Worm (Caenorhabditis elegans) whole organism, L4 larva: Measurements from ENCODE around the gene F20D6.9.
A peak's percentile ranks its signal among the peaks of the same experiment; 100 is the strongest.

Experiments used
- D1046.2 ChIP-seq: fragments of 200-800 bp; sonication (Bioruptor generic); IDR thresholded peaks from 2 replicates; pipeline ENCODE4 v1.3.6; 2022; ENCODE audit warnings: missing genetic modification characterization, missing compliant biosample characterization
- F10B5.3 ChIP-seq: sonication (generic microtip); optimal IDR thresholded peaks from 2 replicates; lab custom pipeline; 2016; ENCODE audit warnings: mild to moderate bottlenecking, missing genetic modification characterization, missing compliant biosample characterization
- F37D6.2 ChIP-seq: sonication (generic microtip); optimal IDR thresholded peaks from 2 replicates; lab custom pipeline; 2016; ENCODE audit warnings: mild to moderate bottlenecking, missing genetic modification characterization, missing compliant biosample characterization
- F49E8.2 ChIP-seq: sonication (generic microtip); optimal IDR thresholded peaks from 2 replicates; lab custom pipeline; 2016; ENCODE audit warnings: missing compliant biosample characterization, mild to moderate bottlenecking, missing genetic modification characterization, borderline replicate concordance
- T20F7.1 ChIP-seq: fragments of 200-800 bp; sonication (Bioruptor generic); optimal IDR thresholded peaks from 2 replicates; lab custom pipeline; 2018; ENCODE audit warnings: mild to moderate bottlenecking, missing genetic modification characterization, missing compliant biosample characterization
- Y105C5A.15 ChIP-seq: fragments of 200-800 bp; sonication (Bioruptor generic); IDR thresholded peaks from 2 replicates; pipeline ENCODE4 v1.3.6; 2022; ENCODE audit warnings: missing genetic modification characterization, missing compliant biosample characterization
- Y48G9A.11 ChIP-seq: fragments of 200-800 bp; sonication (Bioruptor generic); IDR thresholded peaks from 2 replicates; pipeline ENCODE4 v1.3.6; 2022; ENCODE audit warnings: missing genetic modification reagents, missing genetic modification characterization, missing compliant biosample characterization
- aha-1 ChIP-seq: fragments of 150-350 bp; peaks from one replicate; lab custom pipeline; 2014; ENCODE audit warnings: missing biosample characterization, missing genetic modification characterization
- aly-2 ChIP-seq: sonication (generic microtip); optimal IDR thresholded peaks from 2 replicates; lab custom pipeline; 2018; ENCODE audit warnings: missing biosample characterization, missing genetic modification characterization
- ama-1 ChIP-seq: fragments of 150-350 bp; optimal IDR thresholded peaks from 2 replicates; lab custom pipeline; 2014; ENCODE audit warnings: inconsistent platforms, mixed read lengths
- attf-4 ChIP-seq: sonication (generic microtip); optimal IDR thresholded peaks from 3 replicates; lab custom pipeline; 2017; ENCODE audit warnings: missing biosample characterization, missing genetic modification characterization
- daf-16 ChIP-seq, 3 experiments: sonication (generic microtip); optimal IDR thresholded peaks; 2 replicates each; lab custom pipeline; 2016 to 2017; ENCODE audit warnings: missing genetic modification characterization in 3 of 3, missing genetic modification reagents in 3 of 3, mild to moderate bottlenecking in 2 of 3, missing compliant biosample characterization in 2 of 3, missing biosample characterization in 1 of 3, moderate library complexity in 1 of 3
- dmd-6 ChIP-seq: fragments of 200-800 bp; sonication (Bioruptor generic); IDR thresholded peaks from 2 replicates; pipeline ENCODE4 v1.3.6; 2022; ENCODE audit warnings: missing genetic modification reagents, missing genetic modification characterization, missing compliant biosample characterization
- dpl-1 ChIP-seq: fragments of 150-350 bp; optimal IDR thresholded peaks from 2 replicates; lab custom pipeline; 2014; ENCODE audit warnings: missing biosample characterization, missing genetic modification reagents, missing genetic modification characterization
- duxl-1 ChIP-seq: sonication (generic microtip); optimal IDR thresholded peaks from 2 replicates; lab custom pipeline; 2016; ENCODE audit warnings: mild to moderate bottlenecking, missing genetic modification characterization, moderate library complexity, missing compliant biosample characterization; ENCODE audit not compliant: poor library complexity
- fkh-10 ChIP-seq: fragments of 150-350 bp; optimal IDR thresholded peaks from 2 replicates; lab custom pipeline; 2014; ENCODE audit warnings: missing biosample characterization, missing genetic modification reagents, missing genetic modification characterization
- hlh-11 ChIP-seq: fragments of 200-800 bp; sonication (Bioruptor generic); optimal IDR thresholded peaks from 2 replicates; lab custom pipeline; 2018; ENCODE audit warnings: mild to moderate bottlenecking, missing genetic modification characterization, missing compliant biosample characterization
- jun-1 ChIP-seq: fragments of 150-350 bp; optimal IDR thresholded peaks from 2 replicates; lab custom pipeline; 2014; ENCODE audit warnings: missing biosample characterization, missing genetic modification reagents, missing genetic modification characterization
- lim-7 ChIP-seq: fragments of 200-800 bp; sonication (Bioruptor generic); IDR thresholded peaks from 2 replicates; pipeline ENCODE4 v1.3.6; 2022; ENCODE audit warnings: missing genetic modification characterization, missing compliant biosample characterization
- lin-15B ChIP-seq: fragments of 150-350 bp; sonication (generic microtip); optimal IDR thresholded peaks from 3 replicates; lab custom pipeline; 2014; ENCODE audit warnings: missing biosample characterization, missing genetic modification characterization
- lin-38 ChIP-seq: fragments of 200-800 bp; sonication (Bioruptor generic); IDR thresholded peaks from 2 replicates; pipeline ENCODE4 v1.3.6; 2022; ENCODE audit warnings: missing genetic modification reagents, missing genetic modification characterization, missing compliant biosample characterization
- lir-3 ChIP-seq: sonication (generic microtip); optimal IDR thresholded peaks from 2 replicates; lab custom pipeline; 2016; ENCODE audit warnings: mild to moderate bottlenecking, missing genetic modification characterization, missing compliant biosample characterization
- lsy-2 ChIP-seq, 2 experiments: fragments of 150-350 bp in 1 of 2; sonication (generic microtip) in 1 of 2; optimal IDR thresholded peaks; 2 replicates each; lab custom pipeline; 2014 to 2017; ENCODE audit warnings: missing biosample characterization in 2 of 2, missing genetic modification characterization in 2 of 2
- mes-2 ChIP-seq: sonication (generic microtip); optimal IDR thresholded peaks from 2 replicates; lab custom pipeline; 2016; ENCODE audit warnings: missing genotype, mild to moderate bottlenecking, missing genetic modification characterization, missing compliant biosample characterization; ENCODE audit not compliant: poor library complexity, severe bottlenecking
- mxl-3 ChIP-seq: fragments of 200-800 bp; sonication (Bioruptor generic); optimal IDR thresholded peaks from 2 replicates; lab custom pipeline; 2018; ENCODE audit warnings: mild to moderate bottlenecking, missing genetic modification characterization, missing compliant biosample characterization
- nhr-237 ChIP-seq: sonication (generic microtip); optimal IDR thresholded peaks from 2 replicates; lab custom pipeline; 2017; ENCODE audit warnings: missing biosample characterization, missing genetic modification characterization
- nhr-28 ChIP-seq: fragments of 150-350 bp; optimal IDR thresholded peaks from 2 replicates; lab custom pipeline; 2014; ENCODE audit warnings: missing biosample characterization, missing genetic modification characterization
- nhr-41 ChIP-seq: fragments of 200-800 bp; sonication (Bioruptor generic); IDR thresholded peaks from 2 replicates; pipeline ENCODE4 v1.3.6; 2022; ENCODE audit warnings: missing genetic modification reagents, missing genetic modification characterization, missing compliant biosample characterization
- nhr-48 ChIP-seq: sonication (generic microtip); optimal IDR thresholded peaks from 2 replicates; lab custom pipeline; 2016; ENCODE audit warnings: mild to moderate bottlenecking, missing genetic modification characterization, missing compliant biosample characterization
- pha-4 ChIP-seq, 2 experiments: fragments of 150-350 bp in 1 of 2; fragments of 200-800 bp in 1 of 2; sonication (Bioruptor generic) in 1 of 2; IDR thresholded peaks in 1 of 2; optimal IDR thresholded peaks in 1 of 2; 2 replicates each; pipeline versions ENCODE4 v1.3.6 to Lab custom; 2014 to 2022; ENCODE audit warnings: missing genetic modification characterization in 2 of 2, missing genetic modification reagents in 2 of 2, missing biosample characterization in 1 of 2, missing compliant biosample characterization in 1 of 2
- php-3 ChIP-seq: fragments of 200-800 bp; sonication (Bioruptor generic); IDR thresholded peaks from 2 replicates; pipeline ENCODE4 v1.3.6; 2022; ENCODE audit warnings: missing genetic modification reagents, missing genetic modification characterization, missing compliant biosample characterization
- pqm-1 ChIP-seq: sonication (generic microtip); optimal IDR thresholded peaks from 2 replicates; lab custom pipeline; 2017; ENCODE audit warnings: missing biosample characterization, missing genetic modification characterization
- skn-1 ChIP-seq: fragments of 150-350 bp; optimal IDR thresholded peaks from 2 replicates; lab custom pipeline; 2014; ENCODE audit warnings: missing biosample characterization, missing genetic modification characterization
- unc-62 ChIP-seq, 3 experiments: fragments of 150-350 bp in 1 of 3; sonication (generic microtip); optimal IDR thresholded peaks in 2 of 3; peaks in 1 of 3; 1 replicate in 1 of 3; 2 replicates in 2 of 3; lab custom pipeline; 2014 to 2017; ENCODE audit warnings: missing biosample characterization in 3 of 3, missing genetic modification characterization in 3 of 3, missing genetic modification reagents in 3 of 3, missing genotype in 1 of 3
- zip-11 ChIP-seq: fragments of 200-800 bp; sonication (Bioruptor generic); IDR thresholded peaks from 2 replicates; pipeline ENCODE4 v1.3.6; 2022; ENCODE audit warnings: missing genetic modification characterization, missing compliant biosample characterization

F20D6.9 gene

DNA sequence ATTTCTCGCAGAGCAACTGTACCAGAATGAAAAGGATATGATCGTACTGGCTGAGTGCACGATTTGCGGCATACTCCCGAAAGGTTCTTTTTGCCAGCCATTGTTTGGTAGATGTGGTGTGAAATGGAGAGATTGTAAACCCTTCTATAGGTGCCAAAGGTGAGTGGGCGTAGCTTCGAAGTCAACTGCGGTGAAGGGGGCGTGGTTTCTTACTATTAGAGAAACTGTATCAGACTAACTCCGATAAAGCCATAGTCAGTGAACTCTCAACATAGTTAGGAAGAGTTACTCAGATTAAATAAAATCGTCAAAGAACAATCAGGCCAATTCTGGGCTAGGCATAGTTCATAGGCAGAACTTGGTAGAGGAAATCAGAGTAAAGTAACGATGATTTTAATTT, at the start of gene F20D6.9:
TSS of gene F20D6.9 (minus strand) at position 101 of the 400 bp plus-strand sequence.
- TF ChIP-seq aha-1 (peak; percentile 26), nhr-28 (tag; lab: Kevin White, UChicago) (no peak), lim-7 (GFP tag; lab: Robert Waterston, UW) (no peak), nhr-48 (tag; lab: Kevin White, UChicago) (no peak), ama-1 (lab: Kevin White, UChicago) (no peak), pha-4 (GFP tag; IDR thresholded peaks at IDR 0.05; lab: Robert Waterston, UW) (no peak), pha-4 (tag; optimal IDR thresholded peaks at IDR 0.05; lab: Kevin White, UChicago) (no peak)

- TF ChIP-seq unc-62 (GFP tag; optimal IDR thresholded peaks at IDR 0.05 in 1 of 2; lab: Kevin White, UChicago), result peak in 1 of 2 experiments; percentile 47
- TF ChIP-seq unc-62 (tag; optimal IDR thresholded peaks at IDR 0.05; lab: Kevin White, UChicago), result no peak
- no peak for TF ChIP-seq ama-1 (lab: Kevin White, UChicago)
Observed at ce11 chrV:8226812-8227211, 49.6 kb upstream of the F20D6.9 start, which contains the start of gene K07C11.10. Gene K07C11.10 (minus strand): TSS chrV:8226912.

ce11 chrV:8224634-8225033, 47.4 kb upstream of the F20D6.9 start, which contains the start of gene pax-1:
Gene pax-1 (plus strand): TSS chrV:8224934.
- TF ChIP-seq mxl-3 (GFP tag; lab: Kevin White, UChicago), result no peak
- no peak for TF ChIP-seq F10B5.3 (tag; lab: Kevin White, UChicago)
- no peak for TF ChIP-seq D1046.2 (GFP tag; lab: Robert Waterston, UW)
- TF ChIP-seq php-3 (GFP tag; lab: Robert Waterston, UW), result no peak
- TF ChIP-seq mes-2 (tag; lab: Kevin White, UChicago), result no peak
- TF ChIP-seq attf-4 (tag; lab: Kevin White, UChicago), result no peak
- TF ChIP-seq jun-1 (tag; lab: Kevin White, UChicago), result no peak

DNA sequence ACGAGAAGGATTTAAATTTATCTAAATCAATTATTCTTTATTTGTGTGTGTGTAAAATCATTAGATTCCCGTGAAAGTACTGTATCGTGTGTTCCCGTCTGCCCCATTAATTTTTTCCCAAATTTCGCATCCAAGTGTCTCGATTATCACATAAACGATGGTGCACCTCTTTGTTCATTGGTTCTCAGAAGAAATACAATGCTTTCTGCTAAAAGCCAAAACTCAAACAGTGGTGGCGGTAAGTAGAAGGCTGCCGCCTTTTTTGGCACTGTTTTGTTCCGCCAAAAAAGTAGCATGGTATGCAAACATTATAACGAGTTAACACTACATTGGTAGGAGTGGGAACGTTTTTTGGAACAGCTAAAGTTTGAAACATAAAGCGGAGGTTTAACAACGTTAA, 46.2 kb upstream of the F20D6.9 start:
- TF ChIP-seq lin-38, result peak; percentile 38
- TF ChIP-seq dmd-6 (GFP tag; lab: Robert Waterston, UW), result no peak
- TF ChIP-seq F49E8.2 (tag; lab: Kevin White, UChicago), result peak; percentile 9

DNA sequence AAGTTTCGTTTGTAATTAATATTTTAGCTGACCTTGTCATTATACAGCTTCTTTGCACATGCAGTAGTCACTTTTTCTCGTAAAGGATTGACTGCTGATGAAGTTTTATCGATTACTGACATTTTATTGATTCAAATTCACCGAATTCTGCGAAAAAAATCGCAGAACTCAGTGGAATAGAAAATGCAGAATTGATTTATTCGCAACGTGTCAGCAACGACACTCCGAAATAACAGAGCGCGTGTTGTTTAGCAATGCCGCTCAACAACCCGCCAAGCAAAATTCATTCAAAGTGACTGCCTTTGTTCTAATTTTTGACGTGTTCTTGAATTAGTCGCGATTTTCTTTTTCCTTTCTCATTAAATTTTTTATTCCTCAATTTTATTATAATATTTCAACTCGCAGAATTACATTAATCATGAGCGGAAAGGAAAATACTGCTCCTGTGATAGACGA, 43.9 kb upstream of the F20D6.9 start, which contains the start of the genes cogc-6 and air-1:
TSS of gene cogc-6 (minus strand) at position 234 of the 456 bp plus-strand sequence.
TSS of gene air-1 (plus strand) at position 406 of the 456 bp plus-strand sequence.
- TF ChIP-seq lsy-2 (tag; optimal IDR thresholded peaks at IDR 0.05; lab: Kevin White, UChicago) (peak in 1 of 2 experiments; percentile 29), T20F7.1 (GFP tag; lab: Kevin White, UChicago) (peak; percentile 94), daf-16 (GFP tag; optimal IDR thresholded peaks at IDR 0.05; lab: Kevin White, UChicago) (no peak), daf-16 (tag; optimal IDR thresholded peaks at IDR 0.05; lab: Kevin White, UChicago) (peak; percentile 3), lir-3 (tag; lab: Kevin White, UChicago) (no peak), F10B5.3 (tag; lab: Kevin White, UChicago) (no peak), Y48G9A.11 (GFP tag; lab: Robert Waterston, UW) (peak; percentile 86), dpl-1 (GFP tag; lab: Kevin White, UChicago) (peak; percentile 57), mes-2 (tag; lab: Kevin White, UChicago) (peak; percentile 47)

DNA sequence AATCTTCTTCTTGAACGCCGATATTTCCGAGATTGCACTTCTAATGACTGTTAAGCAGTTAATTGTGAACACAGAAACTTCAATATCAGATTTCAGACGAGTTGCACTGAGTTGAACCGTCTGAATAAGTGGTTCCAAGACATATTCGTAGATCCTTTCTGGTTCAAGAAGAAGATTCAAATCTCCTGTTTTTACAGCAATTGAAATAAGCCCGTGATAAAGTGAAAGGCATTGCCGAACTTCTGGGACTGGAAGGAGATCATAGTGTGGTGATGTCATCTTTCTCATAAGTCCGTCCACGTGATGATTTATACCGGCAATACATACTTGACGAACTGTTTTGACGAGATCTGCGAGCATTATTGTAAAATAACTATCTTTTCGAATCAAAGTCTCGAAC, 42.3 kb upstream of the F20D6.9 start:
- TF ChIP-seq unc-62 (GFP tag; optimal IDR thresholded peaks at IDR 0.05 in 1 of 2; lab: Kevin White, UChicago) (peak in 1 of 2 experiments; percentile 96), unc-62 (tag; optimal IDR thresholded peaks at IDR 0.05; lab: Kevin White, UChicago) (no peak), F37D6.2 (tag; lab: Kevin White, UChicago) (no peak)

- TF ChIP-seq fkh-10 (GFP tag; lab: Kevin White, UChicago), result peak; percentile 23
- TF ChIP-seq lin-15B (tag; lab: Kevin White, UChicago), result no peak
- TF ChIP-seq F37D6.2 (tag; lab: Kevin White, UChicago), result no peak
- TF ChIP-seq aha-1, result peak; percentile 44
- TF ChIP-seq aly-2, result no peak
- TF ChIP-seq duxl-1 (tag; lab: Kevin White, UChicago), result no peak
- peak; percentile 34 for TF ChIP-seq mxl-3 (GFP tag; lab: Kevin White, UChicago)
- TF ChIP-seq hlh-11 (tag; lab: Kevin White, UChicago), result peak; percentile 71
- TF ChIP-seq nhr-237 (tag; lab: Kevin White, UChicago), result no peak
- TF ChIP-seq pqm-1 (tag; lab: Kevin White, UChicago), result no peak
- no peak for TF ChIP-seq nhr-41 (GFP tag; lab: Robert Waterston, UW)
- no peak for TF ChIP-seq php-3 (GFP tag; lab: Robert Waterston, UW)
- TF ChIP-seq zip-11 (GFP tag; lab: Robert Waterston, UW), result no peak
- no peak for TF ChIP-seq attf-4 (tag; lab: Kevin White, UChicago)
- no peak for TF ChIP-seq Y105C5A.15 (GFP tag; lab: Robert Waterston, UW)
- TF ChIP-seq skn-1 (tag; lab: Kevin White, UChicago), result no peak
Observed at ce11 chrV:8217661-8218265, 40.5 kb upstream of the F20D6.9 start, which contains the start of gene K07C11.8. Gene K07C11.8 (minus strand): TSS chrV:8217884.
